Fruit fly (Drosophila melanogaster): ENCODE measurements around the gene Icmt.

The Icmt gene

DNA sequence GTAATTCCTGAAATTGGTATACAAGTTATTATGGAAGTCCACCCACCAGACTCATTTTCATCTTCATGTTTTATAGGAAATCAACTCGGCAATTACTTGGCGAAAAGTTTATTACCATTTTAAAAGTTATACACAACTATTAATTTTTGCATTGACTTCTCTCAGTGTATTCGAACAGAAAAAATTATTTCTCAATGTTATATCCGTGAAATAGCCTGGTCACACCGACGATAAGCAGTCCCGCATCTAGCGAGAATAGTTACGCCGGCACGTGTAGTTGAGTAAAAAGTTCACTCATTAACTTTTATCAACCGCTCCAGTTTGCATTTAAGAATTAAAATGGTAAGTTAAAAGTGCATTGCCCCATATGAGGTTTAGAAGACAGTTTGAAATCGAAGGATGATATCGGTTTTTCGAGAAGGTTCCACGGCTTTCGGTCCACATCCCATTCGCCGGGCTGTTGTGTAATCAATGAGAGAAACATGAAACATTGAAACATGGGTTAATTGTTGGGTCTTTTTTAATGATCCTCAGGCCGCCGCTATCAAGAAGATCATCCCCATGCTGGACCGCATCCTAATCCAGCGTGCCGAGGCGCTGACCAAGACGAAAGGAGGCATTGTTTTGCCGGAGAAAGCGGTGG lies 2.1 kb upstream of the Icmt start, which contains the start of gene CG11267 (continued):
- TF ChIP-seq NC2β (GFP tag; optimal IDR thresholded peaks at IDR 0.05) (peak; percentile 30), ci (GFP tag; IDR thresholded peaks at IDR 0.05) (peak; percentile 89), ham (GFP tag; IDR thresholded peaks at IDR 0.05) (peak; percentile 57; the same call in 1 of the 2 replicates), CoRest (tag; optimal IDR thresholded peaks at IDR 0.05) (peak; percentile 84), Ssrp (tag; optimal IDR thresholded peaks at IDR 0.05) (peak; percentile 73), sens (GFP tag) (peak; percentile 93), HmgZ (tag; optimal IDR thresholded peaks at IDR 0.05) (peak; percentile 70), tll (GFP tag; optimal IDR thresholded peaks at IDR 0.05) (no peak), ase (GFP tag; IDR thresholded peaks at IDR 0.05) (peak; percentile 94), gro (GFP tag; optimal IDR thresholded peaks at IDR 0.05) (peak; percentile 67), Fer3 (tag; optimal IDR thresholded peaks at IDR 0.05) (peak; percentile 93), CG2678 (tag; optimal IDR thresholded peaks at IDR 0.05) (peak; percentile 92), dpn (GFP tag; optimal IDR thresholded peaks at IDR 0.05) (peak; percentile 76), toy (GFP tag; IDR thresholded peaks at IDR 0.05) (peak; percentile 68; the same call in 1 of the 2 replicates), CG7357 (GFP tag; IDR thresholded peaks at IDR 0.05) (peak; percentile 60), Nf-YB (GFP tag; optimal IDR thresholded peaks at IDR 0.05) (peak; percentile 52), CG3847 (GFP tag; IDR thresholded peaks at IDR 0.05) (peak; percentile 78), mirr (GFP tag; optimal IDR thresholded peaks at IDR 0.05) (peak; percentile 90), CG3726 (GFP tag; IDR thresholded peaks at IDR 0.05) (peak; percentile 86), Six4 (GFP tag; optimal IDR thresholded peaks at IDR 0.05) (peak; percentile 78), Taf1 (GFP tag; IDR thresholded peaks at IDR 0.05) (peak; percentile 92), CG1647 (GFP tag; optimal IDR thresholded peaks at IDR 0.05) (peak; percentile 84), CG10431 (GFP tag; optimal IDR thresholded peaks at IDR 0.05) (peak; percentile 13), emc (GFP tag; optimal IDR thresholded peaks at IDR 0.05) (peak; percentile 64), slou (GFP tag; optimal IDR thresholded peaks at IDR 0.05) (peak; percentile 76), CG11093 (GFP tag; IDR thresholded peaks at IDR 0.05) (peak; percentile 65; the same call in 1 of the 3 replicates), CG3838 (GFP tag; optimal IDR thresholded peaks at IDR 0.05) (no peak), inv (GFP tag; IDR thresholded peaks at IDR 0.05; ENCODE audit: partially characterized antibody) (no peak), Max (GFP tag; optimal IDR thresholded peaks at IDR 0.05) (peak; percentile 84), cg (GFP tag; optimal IDR thresholded peaks at IDR 0.05) (no peak), CG42726 (GFP tag; IDR thresholded peaks at IDR 0.05; ENCODE audit: partially characterized antibody) (no peak), CG17385 (GFP tag; optimal IDR thresholded peaks at IDR 0.05) (peak; percentile 72), CG1602 (GFP tag; optimal IDR thresholded peaks at IDR 0.05) (peak; percentile 73), Nf-YA (GFP tag; IDR thresholded peaks at IDR 0.05) (peak; percentile 90), CG32532 (GFP tag; IDR thresholded peaks at IDR 0.05) (peak; percentile 95), aop (GFP tag; IDR thresholded peaks at IDR 0.05) (peak; percentile 85), TFAM (GFP tag; optimal IDR thresholded peaks at IDR 0.05) (no peak), tgo (GFP tag; IDR thresholded peaks at IDR 0.05) (peak; percentile 92), E2f1 (GFP tag; IDR thresholded peaks at IDR 0.05) (peak; percentile 89), CG1024 (GFP tag; IDR thresholded peaks at IDR 0.05) (peak; percentile 91), az2 (GFP tag; optimal IDR thresholded peaks at IDR 0.05) (peak; percentile 67), CHES-1-like (GFP tag; optimal IDR thresholded peaks at IDR 0.05) (peak; percentile 73), sna (GFP tag; IDR thresholded peaks at IDR 0.05; ENCODE audit: partially characterized antibody) (no peak), D19B (GFP tag; optimal IDR thresholded peaks at IDR 0.05) (peak; percentile 76), vfl (GFP tag; optimal IDR thresholded peaks at IDR 0.05) (peak; percentile 71), fd3F (GFP tag; optimal IDR thresholded peaks at IDR 0.05) (peak; percentile 56), Med (GFP tag) (peak; percentile 98), pan (optimal IDR thresholded peaks at IDR 0.05) (no peak), pan (GFP tag; optimal IDR thresholded peaks at IDR 0.05 in 1 of 2, IDR thresholded peaks at IDR 0.05 in 1 of 2) (peak in 1 of 2 experiments; percentile 93), CG7556 (GFP tag; optimal IDR thresholded peaks at IDR 0.05) (peak; percentile 76), grn (GFP tag; optimal IDR thresholded peaks at IDR 0.05) (no peak)

All from whole organism, embryonic.